Comparison of ENCODE assay signal across 3 worm cellular contexts in the genomic region with DNA sequence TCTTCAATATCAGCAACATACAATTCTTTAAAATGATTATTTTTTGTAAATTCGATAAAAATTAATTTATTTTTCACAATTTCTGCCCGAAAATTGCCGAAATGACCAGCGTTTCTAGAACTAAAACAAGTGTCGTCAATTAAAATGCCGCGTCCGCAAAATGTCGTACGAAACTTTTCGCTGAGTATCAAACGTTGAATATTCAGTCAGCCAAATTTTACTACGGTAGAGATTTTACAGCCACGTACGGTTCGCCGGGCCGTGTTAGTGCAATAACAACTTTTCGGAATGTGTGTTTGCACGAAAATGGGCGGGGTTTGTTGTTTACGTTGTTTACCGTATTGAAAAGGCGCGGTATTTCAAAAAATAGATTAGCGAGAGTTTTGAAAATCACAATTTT.
TF ChIP-seq lines count a peak whose summit lies in the region.
"Not testable (repeated sequence)": the region's sequence is repeated elsewhere in the genome, so short reads cannot be mapped to it uniquely, and the experiment has no call there.

No protein-coding gene starts in this region.

TF ChIP-seq in whole organism, L1 larva, 84 proteins besides CTCF, POLR2A, EP300 and RAD21 (continued from another document):
- peak; percentile 37 for TF ChIP-seq pax-3 (tag; optimal IDR thresholded peaks at IDR 0.05; lab: Kevin White, UChicago)
- peak; percentile 84 for TF ChIP-seq nhr-47 (tag; optimal IDR thresholded peaks at IDR 0.05; lab: Kevin White, UChicago)
- peak; percentile 55 for TF ChIP-seq rnt-1 (tag; optimal IDR thresholded peaks at IDR 0.05; lab: Kevin White, UChicago)
- TF ChIP-seq unc-86 (tag; optimal IDR thresholded peaks at IDR 0.05; lab: Kevin White, UChicago): peak; percentile 33
- TF ChIP-seq unc-98 (GFP tag; IDR thresholded peaks at IDR 0.05; lab: Robert Waterston, UW): peak; percentile 45; the same call in 1 of the 2 replicates
- peak in 1 of 6 experiments; percentile 8 for TF ChIP-seq elt-3 (tag; optimal IDR thresholded peaks at IDR 0.05; lab: Kevin White, UChicago)
- TF ChIP-seq ceh-8 (GFP tag; optimal IDR thresholded peaks at IDR 0.05; lab: Kevin White, UChicago): peak; percentile 34
- peak; percentile 69 to 76 for TF ChIP-seq efl-1 (optimal IDR thresholded peaks at IDR 0.05; lab: Kevin White, UChicago)
- peak; percentile 56 to 97 for TF ChIP-seq efl-1 (GFP tag; optimal IDR thresholded peaks at IDR 0.05 in 1 of 2; lab: Kevin White, UChicago)
- TF ChIP-seq lin-14 (GFP tag; optimal IDR thresholded peaks at IDR 0.05; lab: Kevin White, UChicago): peak; percentile 74
- peak; percentile 91 for TF ChIP-seq ceh-88 (GFP tag; IDR thresholded peaks at IDR 0.05; lab: Robert Waterston, UW)
- TF ChIP-seq nhr-90 (tag; optimal IDR thresholded peaks at IDR 0.05; lab: Kevin White, UChicago; ENCODE audit: poor library complexity): peak; percentile 78
- TF ChIP-seq zip-4 (GFP tag; optimal IDR thresholded peaks at IDR 0.05; lab: Kevin White, UChicago): peak; percentile 28
- peak; percentile 91 for TF ChIP-seq nhr-85 (tag; lab: Kevin White, UChicago)
- TF ChIP-seq xbp-1 (tag; optimal IDR thresholded peaks at IDR 0.05; lab: Kevin White, UChicago): peak; percentile 63
- peak; percentile 97 for TF ChIP-seq nhr-19 (GFP tag; conservative IDR thresholded peaks at IDR 0.05; lab: Robert Waterston, UW)
- peak; percentile 66 for TF ChIP-seq nhr-20 (tag; optimal IDR thresholded peaks at IDR 0.05; lab: Kevin White, UChicago)
- TF ChIP-seq dpl-1 (GFP tag; optimal IDR thresholded peaks at IDR 0.05; lab: Kevin White, UChicago): peak; percentile 49 to 72 (median 63)
- peak; percentile 61 for TF ChIP-seq swsn-7 (tag; optimal IDR thresholded peaks at IDR 0.05; lab: Kevin White, UChicago)
- TF ChIP-seq lir-3 (tag; optimal IDR thresholded peaks at IDR 0.05; lab: Kevin White, UChicago; ENCODE audit: poor library complexity): peak; percentile 58
- peak; percentile 59 for TF ChIP-seq C04F5.9 (tag; optimal IDR thresholded peaks at IDR 0.05; lab: Kevin White, UChicago)
- TF ChIP-seq ztf-11 (tag; optimal IDR thresholded peaks at IDR 0.05; lab: Kevin White, UChicago): peak in 1 of 2 experiments; percentile 1
- peak; percentile 66 for TF ChIP-seq tbx-2 (tag; optimal IDR thresholded peaks at IDR 0.05; lab: Kevin White, UChicago)
- TF ChIP-seq irx-1 (tag; optimal IDR thresholded peaks at IDR 0.05; lab: Kevin White, UChicago): peak; percentile 53
- TF ChIP-seq mdl-1 (tag; optimal IDR thresholded peaks at IDR 0.05; lab: Kevin White, UChicago): peak in 1 of 2 experiments; percentile 7
- TF ChIP-seq F16B12.6 (tag; optimal IDR thresholded peaks at IDR 0.05; lab: Kevin White, UChicago): peak; percentile 70

TF ChIP-seq in whole organism, L4 larva, 104 proteins besides CTCF, POLR2A, EP300 and RAD21 (continued from another document):
- peak; percentile 66 for TF ChIP-seq spr-1 (tag; optimal IDR thresholded peaks at IDR 0.05; lab: Kevin White, UChicago)
- peak; percentile 87 for TF ChIP-seq rbr-2 (tag; optimal IDR thresholded peaks at IDR 0.05; lab: Kevin White, UChicago)
- TF ChIP-seq tra-1 (GFP tag; IDR thresholded peaks at IDR 0.05; lab: Robert Waterston, UW): peak; percentile 96
- peak; percentile 98 for TF ChIP-seq lin-38 (GFP tag; IDR thresholded peaks at IDR 0.05; lab: Robert Waterston, UW)
- TF ChIP-seq tag-97 (GFP tag; IDR thresholded peaks at IDR 0.05; lab: Robert Waterston, UW): 0 out of 2 replicates have a peak, but pooled peaks have one; percentile 40
- TF ChIP-seq nhr-102 (tag; optimal IDR thresholded peaks at IDR 0.05; lab: Kevin White, UChicago): peak; percentile 88
- peak; percentile 94 for TF ChIP-seq saeg-2 (GFP tag; IDR thresholded peaks at IDR 0.05; lab: Robert Waterston, UW)
- TF ChIP-seq arid-1 (GFP tag; conservative IDR thresholded peaks at IDR 0.05; lab: Robert Waterston, UW): peak; percentile 84
- peak; percentile 97 for TF ChIP-seq D1046.2 (GFP tag; IDR thresholded peaks at IDR 0.05; lab: Robert Waterston, UW)
- TF ChIP-seq ZK337.2 (GFP tag; IDR thresholded peaks at IDR 0.05; lab: Robert Waterston, UW): peak; percentile 82
- TF ChIP-seq daf-8 (GFP tag; IDR thresholded peaks at IDR 0.05; lab: Robert Waterston, UW): peak; percentile 97
- peak; percentile 96 for TF ChIP-seq lin-29 (GFP tag; IDR thresholded peaks at IDR 0.05; lab: Robert Waterston, UW)
- peak; percentile 67 for TF ChIP-seq F37D6.2 (tag; optimal IDR thresholded peaks at IDR 0.05; lab: Kevin White, UChicago)
- TF ChIP-seq lsy-2 (tag; optimal IDR thresholded peaks at IDR 0.05; lab: Kevin White, UChicago): peak; percentile 78 to 92
- TF ChIP-seq Y48G9A.11 (GFP tag; IDR thresholded peaks at IDR 0.05; lab: Robert Waterston, UW): peak; percentile 94
- peak; percentile 90 for TF ChIP-seq hmg-1.1 (GFP tag; IDR thresholded peaks at IDR 0.05; lab: Robert Waterston, UW)
- peak; percentile 22 for TF ChIP-seq F49E8.2 (tag; optimal IDR thresholded peaks at IDR 0.05; lab: Kevin White, UChicago; ENCODE audit: borderline replicate concordance)
- TF ChIP-seq T20F7.1 (GFP tag; optimal IDR thresholded peaks at IDR 0.05; lab: Kevin White, UChicago): peak; percentile 87
- TF ChIP-seq egl-43 (GFP tag; IDR thresholded peaks at IDR 0.05; lab: Robert Waterston, UW): peak; percentile 89
- TF ChIP-seq mdt-29 (GFP tag; IDR thresholded peaks at IDR 0.05; lab: Robert Waterston, UW): peak; percentile 96
- TF ChIP-seq zfp-2 (tag; optimal IDR thresholded peaks at IDR 0.05; lab: Kevin White, UChicago): peak; percentile 72
- 0 out of 2 replicates have a peak, but pooled peaks have one; percentile 47 for TF ChIP-seq mxl-2 (GFP tag; conservative IDR thresholded peaks at IDR 0.05; lab: Robert Waterston, UW)
- peak; percentile 93 for TF ChIP-seq nhr-41 (GFP tag; IDR thresholded peaks at IDR 0.05; lab: Robert Waterston, UW)
- TF ChIP-seq T26A8.4 (GFP tag; IDR thresholded peaks at IDR 0.05; lab: Robert Waterston, UW): peak; percentile 98
- TF ChIP-seq Y75B8A.6 (GFP tag; IDR thresholded peaks at IDR 0.05; lab: Robert Waterston, UW): peak; percentile 83; the same call in 1 of the 2 replicates
- TF ChIP-seq snpc-1.2 (GFP tag; IDR thresholded peaks at IDR 0.05; lab: Robert Waterston, UW): peak; percentile 88
- peak; percentile 20 for TF ChIP-seq mep-1 (tag; optimal IDR thresholded peaks at IDR 0.05; lab: Kevin White, UChicago)
- TF ChIP-seq ctbp-1 (GFP tag; IDR thresholded peaks at IDR 0.05; lab: Robert Waterston, UW): peak; percentile 79
- TF ChIP-seq mxl-3 (GFP tag; optimal IDR thresholded peaks at IDR 0.05; lab: Kevin White, UChicago): peak; percentile 45
- TF ChIP-seq mes-2 (tag; optimal IDR thresholded peaks at IDR 0.05; lab: Kevin White, UChicago; ENCODE audit: poor library complexity, severe bottlenecking): peak; percentile 78
- peak; percentile 96; the same call in 1 of the 2 replicates for TF ChIP-seq pha-4 (GFP tag; IDR thresholded peaks at IDR 0.05; lab: Robert Waterston, UW)
- TF ChIP-seq pha-4 (tag; optimal IDR thresholded peaks at IDR 0.05; lab: Kevin White, UChicago): not testable (repeated sequence)
- 0 out of 2 replicates have a peak, but pooled peaks have one; percentile 44 for TF ChIP-seq ceh-44 (GFP tag; IDR thresholded peaks at IDR 0.05; lab: Robert Waterston, UW)
- TF ChIP-seq duxl-1 (tag; optimal IDR thresholded peaks at IDR 0.05; lab: Kevin White, UChicago; ENCODE audit: poor library complexity): peak; percentile 64
- peak; percentile 98 for TF ChIP-seq nhr-42 (GFP tag; IDR thresholded peaks at IDR 0.05; lab: Robert Waterston, UW)
- peak in 1 of 2 experiments; percentile 86; a peak in 1 of 4 replicates for TF ChIP-seq madf-5 (GFP tag; IDR thresholded peaks at IDR 0.05; lab: Robert Waterston, UW)
- peak; percentile 96 for TF ChIP-seq ceh-20 (GFP tag; IDR thresholded peaks at IDR 0.05; lab: Robert Waterston, UW)
- peak; percentile 98 for TF ChIP-seq dmd-6 (GFP tag; IDR thresholded peaks at IDR 0.05; lab: Robert Waterston, UW)
- peak; percentile 35 for TF ChIP-seq dve-1 (tag; optimal IDR thresholded peaks at IDR 0.05; lab: Kevin White, UChicago; ENCODE audit: insufficient read depth)
- peak; percentile 51 for TF ChIP-seq unc-130 (GFP tag; optimal IDR thresholded peaks at IDR 0.05; lab: Kevin White, UChicago)

TF ChIP-seq in whole organism, young adult, 124 proteins besides CTCF, POLR2A, EP300 and RAD21 (continued from another document):
- peak; percentile 51 for TF ChIP-seq gei-17 (GFP tag; optimal IDR thresholded peaks at IDR 0.05; lab: Kevin White, UChicago)
- TF ChIP-seq attf-3 (GFP tag; conservative IDR thresholded peaks at IDR 0.05; lab: Robert Waterston, UW): peak; percentile 87
- peak; percentile 98 for TF ChIP-seq Y95B8A.8 (GFP tag; IDR thresholded peaks at IDR 0.05; lab: Robert Waterston, UW)
- TF ChIP-seq F33H1.4 (GFP tag; IDR thresholded peaks at IDR 0.05; lab: Robert Waterston, UW): peak; percentile 96
- peak; percentile 6 for TF ChIP-seq nhr-90 (tag; optimal IDR thresholded peaks at IDR 0.05; lab: Kevin White, UChicago)
- peak; percentile 94 for TF ChIP-seq C17E4.6 (GFP tag; IDR thresholded peaks at IDR 0.05; lab: Robert Waterston, UW)
- TF ChIP-seq ztf-28 (GFP tag; IDR thresholded peaks at IDR 0.05; lab: Robert Waterston, UW): peak; percentile 97
- peak; percentile 100 for TF ChIP-seq hmg-1.2 (GFP tag; IDR thresholded peaks at IDR 0.05; lab: Robert Waterston, UW)
- peak; percentile 97 for TF ChIP-seq madf-3 (GFP tag; IDR thresholded peaks at IDR 0.05; lab: Robert Waterston, UW)
- TF ChIP-seq tlf-1 (GFP tag; optimal IDR thresholded peaks at IDR 0.05; lab: Kevin White, UChicago): peak; percentile 92
- peak; percentile 50 for TF ChIP-seq repo-1 (tag; optimal IDR thresholded peaks at IDR 0.05; lab: Kevin White, UChicago)
- peak; percentile 88 for TF ChIP-seq Y67H2A.10 (GFP tag; conservative IDR thresholded peaks at IDR 0.05; lab: Robert Waterston, UW)
- peak; percentile 99 for TF ChIP-seq Y53G8AR.9 (GFP tag; conservative IDR thresholded peaks at IDR 0.05; lab: Robert Waterston, UW)
- TF ChIP-seq Y56A3A.18 (GFP tag; IDR thresholded peaks at IDR 0.05; lab: Robert Waterston, UW): peak; percentile 98
- peak; percentile 98 for TF ChIP-seq madf-6 (GFP tag; IDR thresholded peaks at IDR 0.05; lab: Robert Waterston, UW)
- peak; percentile 100 for TF ChIP-seq dox-1 (GFP tag; IDR thresholded peaks at IDR 0.05; lab: Robert Waterston, UW)
- TF ChIP-seq attf-5 (GFP tag; optimal IDR thresholded peaks at IDR 0.05; lab: Kevin White, UChicago): peak; percentile 78
- peak; percentile 98 for TF ChIP-seq pbrm-1 (GFP tag; IDR thresholded peaks at IDR 0.05; lab: Robert Waterston, UW)
- peak; percentile 98 for TF ChIP-seq nfyb-1 (GFP tag; IDR thresholded peaks at IDR 0.05; lab: Robert Waterston, UW)
- TF ChIP-seq let-526 (GFP tag; IDR thresholded peaks at IDR 0.05; lab: Robert Waterston, UW): peak; percentile 84; the same call in 1 of the 2 replicates
- TF ChIP-seq atf-7 (tag; optimal IDR thresholded peaks at IDR 0.05; lab: Kevin White, UChicago): peak; percentile 62
- TF ChIP-seq Y79H2A.3 (GFP tag; conservative IDR thresholded peaks at IDR 0.05; lab: Robert Waterston, UW): peak; percentile 98
- peak; percentile 72 for TF ChIP-seq Y53F4B.3 (GFP tag; IDR thresholded peaks at IDR 0.05; lab: Robert Waterston, UW)
- peak; percentile 51 for TF ChIP-seq K12H6.12 (tag; optimal IDR thresholded peaks at IDR 0.05; lab: Kevin White, UChicago)
- TF ChIP-seq ztf-26 (tag; optimal IDR thresholded peaks at IDR 0.05; lab: Kevin White, UChicago): peak; percentile 82
- peak; percentile 83 to 93 for TF ChIP-seq let-607 (tag; optimal IDR thresholded peaks at IDR 0.05; lab: Kevin White, UChicago)
- TF ChIP-seq ekl-4 (GFP tag; IDR thresholded peaks at IDR 0.05; lab: Robert Waterston, UW): peak; percentile 98
- peak; percentile 54 for TF ChIP-seq ceh-27 (GFP tag; optimal IDR thresholded peaks at IDR 0.05; lab: Kevin White, UChicago)
- peak; percentile 26 for TF ChIP-seq chd-7 (tag; optimal IDR thresholded peaks at IDR 0.05; lab: Kevin White, UChicago)
- TF ChIP-seq xnd-1 (tag; optimal IDR thresholded peaks at IDR 0.05; lab: Kevin White, UChicago): peak; percentile 84
- TF ChIP-seq bed-2 (GFP tag; IDR thresholded peaks at IDR 0.05; lab: Robert Waterston, UW): peak; percentile 95
- peak; percentile 98 for TF ChIP-seq ceh-91 (GFP tag; IDR thresholded peaks at IDR 0.05; lab: Robert Waterston, UW)
- peak; percentile 79; the same call in 1 of the 2 replicates for TF ChIP-seq ztf-6 (GFP tag; IDR thresholded peaks at IDR 0.05; lab: Robert Waterston, UW)
- TF ChIP-seq lir-1 (GFP tag; conservative IDR thresholded peaks at IDR 0.05; lab: Robert Waterston, UW): peak; percentile 93
- peak; percentile 95 for TF ChIP-seq egl-18 (GFP tag; IDR thresholded peaks at IDR 0.05; lab: Robert Waterston, UW)
- TF ChIP-seq aptf-2 (GFP tag; conservative IDR thresholded peaks at IDR 0.05; lab: Robert Waterston, UW): peak; percentile 58
- TF ChIP-seq mcd-1 (GFP tag; IDR thresholded peaks at IDR 0.05; lab: Robert Waterston, UW): peak; percentile 99
- peak; percentile 95; the same call in 1 of the 2 replicates for TF ChIP-seq cebp-2 (GFP tag; IDR thresholded peaks at IDR 0.05; lab: Robert Waterston, UW)
- peak; percentile 43 for TF ChIP-seq ztf-18 (tag; optimal IDR thresholded peaks at IDR 0.05; lab: Kevin White, UChicago)
- TF ChIP-seq tbp1 (GFP tag; optimal IDR thresholded peaks at IDR 0.05; lab: Kevin White, UChicago): peak; percentile 59
- peak; percentile 96 for TF ChIP-seq C06A6.2 (GFP tag; conservative IDR thresholded peaks at IDR 0.05; lab: Robert Waterston, UW)
